Worm (Caenorhabditis elegans): ENCODE data around the gene srab-7.

Gene srab-7

ce11 chrV:3107450-3107849 is 47.5 kb downstream of the srab-7 start, which contains the start of gene str-68:
TSS of gene str-68 (minus strand) at chrV:3107550.
- TF ChIP-seq alr-1 (tag; optimal IDR thresholded peaks at IDR 0.05) = no peak

- TF ChIP-seq mbf-1 (tag; optimal IDR thresholded peaks at IDR 0.05) (no peak), egl-27 (tag; optimal IDR thresholded peaks at IDR 0.05) (no peak), sma-9 (GFP tag; optimal IDR thresholded peaks at IDR 0.05) (no peak), sma-9 (tag; optimal IDR thresholded peaks at IDR 0.05) (no peak), zag-1 (tag; optimal IDR thresholded peaks at IDR 0.05) (no peak), nhr-21 (tag; optimal IDR thresholded peaks at IDR 0.05) (no peak)
Observed at ce11 chrV:3106785-3107184, 48.2 kb downstream of the srab-7 start.

ce11 chrV:3105810-3106209 is 49.2 kb downstream of the srab-7 start, which contains the start of gene str-69:
TSS of gene str-69 (minus strand) at chrV:3105910.
- no peak for TF ChIP-seq nhr-10 (tag; optimal IDR thresholded peaks at IDR 0.05)
- TF ChIP-seq elt-3 (tag; optimal IDR thresholded peaks at IDR 0.05) = no peak
- no peak for TF ChIP-seq R02D3.7 (tag; optimal IDR thresholded peaks at IDR 0.05)
- TF ChIP-seq mdl-1 (tag; optimal IDR thresholded peaks at IDR 0.05) = no peak
- no peak for TF ChIP-seq sma-9 (GFP tag; optimal IDR thresholded peaks at IDR 0.05)
- TF ChIP-seq sma-9 (tag; optimal IDR thresholded peaks at IDR 0.05) = no peak
- no peak for TF ChIP-seq ceh-82 (tag; optimal IDR thresholded peaks at IDR 0.05)
- no peak for TF ChIP-seq ama-1 (optimal IDR thresholded peaks at IDR 0.05)

- TF ChIP-seq nhr-23 (tag; optimal IDR thresholded peaks at IDR 0.05) = no peak
- no peak for TF ChIP-seq mab-5 (tag; optimal IDR thresholded peaks at IDR 0.05)
- no peak for TF ChIP-seq nhr-21 (tag; optimal IDR thresholded peaks at IDR 0.05)
- no peak for TF ChIP-seq skn-1 (tag; optimal IDR thresholded peaks at IDR 0.05)
- no peak for TF ChIP-seq ztf-4 (tag; optimal IDR thresholded peaks at IDR 0.05)
- no peak for TF ChIP-seq crh-2 (tag; optimal IDR thresholded peaks at IDR 0.05)
- no peak for TF ChIP-seq sem-4 (tag; optimal IDR thresholded peaks at IDR 0.05)
- TF ChIP-seq nhr-25 (tag; optimal IDR thresholded peaks at IDR 0.05) = no peak
- TF ChIP-seq Y55F3AM.14 (GFP tag; optimal IDR thresholded peaks at IDR 0.05) = no peak
- no peak for TF ChIP-seq unc-55 (GFP tag; optimal IDR thresholded peaks at IDR 0.05)
- TF ChIP-seq ceh-16 (tag; optimal IDR thresholded peaks at IDR 0.05) = no peak
- TF ChIP-seq egl-27 (tag; optimal IDR thresholded peaks at IDR 0.05) = no peak
- TF ChIP-seq nhr-6 (tag; optimal IDR thresholded peaks at IDR 0.05) = no peak
- TF ChIP-seq ztf-11 (tag; optimal IDR thresholded peaks at IDR 0.05) = no peak
- TF ChIP-seq unc-62 (GFP tag; optimal IDR thresholded peaks at IDR 0.05) = no peak
- TF ChIP-seq ceh-82 (tag; optimal IDR thresholded peaks at IDR 0.05) = no peak
Observed at ce11 chrV:3104134-3104533, 50.8 kb downstream of the srab-7 start, which contains the start of gene str-66. TSS of gene str-66 (minus strand) at chrV:3104234.

Measured in whole organism, L2 larva.